Worm (Caenorhabditis elegans): ENCODE results near the gene sra-26.

- TF ChIP-seq F13H6.1 (tag; optimal IDR thresholded peaks at IDR 0.05) (no peak), lin-39 (tag; optimal IDR thresholded peaks at IDR 0.05) (no peak), aly-2 (tag; optimal IDR thresholded peaks at IDR 0.05) (no peak), nhr-77 (tag; optimal IDR thresholded peaks at IDR 0.05) (no peak), unc-62 (GFP tag; optimal IDR thresholded peaks at IDR 0.05) (no peak), fos-1 (tag; optimal IDR thresholded peaks at IDR 0.05) (no peak)
Observed at ce11 chrII:6651719-6652118, at the start of gene sra-26.
